Fruit fly (Drosophila melanogaster) whole organism, embryonic: Measurements from ENCODE around the gene CG45078.

Experiments used
- Aef1 ChIP-seq: fragments of 200-800 bp; sonication (Bioruptor generic); IDR thresholded peaks from 3 replicates; pipeline ENCODE4 v1.3.6; 2022; ENCODE audit warnings: missing biosample characterization, missing genetic modification characterization
- Atf3 ChIP-seq: fragments of 200-800 bp; sonication (Bioruptor generic); optimal IDR thresholded peaks from 3 replicates; lab custom pipeline; 2016; ENCODE audit warnings: missing biosample characterization, missing genetic modification characterization
- C15 ChIP-seq: fragments of 200-800 bp; sonication (Bioruptor generic); IDR thresholded peaks from 3 replicates; pipeline ENCODE4 v1.3.6; 2022; ENCODE audit warnings: missing biosample characterization, missing genetic modification characterization
- CG11456 ChIP-seq: fragments of 200-800 bp; sonication (Bioruptor generic); IDR thresholded peaks from 3 replicates; pipeline ENCODE4 v1.3.6; 2022; ENCODE audit warnings: missing biosample characterization, missing genetic modification characterization
- CG12299 ChIP-seq: fragments of 200-800 bp; sonication (Bioruptor generic); optimal IDR thresholded peaks from 2 replicates; lab custom pipeline; 2018; ENCODE audit warnings: missing biosample characterization, mild to moderate bottlenecking, missing genetic modification characterization
- CG12744 ChIP-seq: fragments of 200-800 bp; sonication (Bioruptor generic); optimal IDR thresholded peaks from 2 replicates; lab custom pipeline; 2016; ENCODE audit warnings: missing biosample characterization, missing genetic modification characterization
- CG13624 ChIP-seq: fragments of 200-800 bp; sonication (Bioruptor generic); optimal IDR thresholded peaks from 2 replicates; lab custom pipeline; 2016; ENCODE audit warnings: missing biosample characterization, missing genetic modification characterization
- CG15269 ChIP-seq: fragments of 200-800 bp; sonication (Bioruptor generic); optimal IDR thresholded peaks from 2 replicates; lab custom pipeline; 2018; ENCODE audit warnings: missing biosample characterization, mild to moderate bottlenecking, missing genetic modification characterization, moderate library complexity
- CG16779 ChIP-seq: fragments of 200-800 bp; sonication (Bioruptor generic); IDR thresholded peaks from 2 replicates; pipeline ENCODE4 v1.3.6; 2022; ENCODE audit warnings: missing biosample characterization, missing genetic modification characterization
- CG18011 ChIP-seq: fragments of 200-800 bp; sonication (Bioruptor generic); optimal IDR thresholded peaks from 2 replicates; lab custom pipeline; 2017; ENCODE audit warnings: missing biosample characterization, missing genetic modification characterization, mild to moderate bottlenecking, moderate library complexity, missing genotype
- CG30020 ChIP-seq: fragments of 200-800 bp; optimal IDR thresholded peaks from 2 replicates; lab custom pipeline; 2019; ENCODE audit warnings: missing biosample characterization, mild to moderate bottlenecking, missing genetic modification characterization, moderate library complexity
- CG32532 ChIP-seq: fragments of 200-800 bp; sonication (Bioruptor generic); IDR thresholded peaks from 2 replicates; pipeline ENCODE4 v1.3.6; 2022; ENCODE audit warnings: missing biosample characterization, missing genetic modification characterization
- CG34376 ChIP-seq: fragments of 200-800 bp; sonication (Bioruptor generic); optimal IDR thresholded peaks from 2 replicates; lab custom pipeline; 2018; ENCODE audit warnings: missing biosample characterization, mild to moderate bottlenecking, missing genetic modification characterization
- CG7963 ChIP-seq: fragments of 200-800 bp; sonication (Bioruptor generic); IDR thresholded peaks from 3 replicates; pipeline ENCODE4 v1.3.6; 2022; ENCODE audit warnings: missing biosample characterization, missing genetic modification characterization; ENCODE audit not compliant: partially characterized antibody
- CG9932 ChIP-seq: fragments of 200-800 bp; sonication (Bioruptor generic); IDR thresholded peaks from 2 replicates; pipeline ENCODE4 v1.3.6; 2022; ENCODE audit warnings: missing biosample characterization, missing genetic modification characterization
- CrebB ChIP-seq: fragments of 200-800 bp; sonication (Bioruptor generic); optimal IDR thresholded peaks from 3 replicates; lab custom pipeline; 2018; ENCODE audit warnings: missing biosample characterization, mild to moderate bottlenecking, missing genetic modification characterization
- D ChIP-seq, 2 experiments: fragments of 200-800 bp in 1 of 2; fragments of >200 bp in 1 of 2; sonication (Bioruptor generic) in 1 of 2; optimal IDR thresholded peaks; 2 replicates in 1 of 2; 3 replicates in 1 of 2; lab custom pipeline; 2017; ENCODE audit warnings: mild to moderate bottlenecking in 1 of 2, missing biosample characterization in 1 of 2, missing genetic modification characterization in 1 of 2, missing genetic modification reagents in 1 of 2
- Ets65A ChIP-seq: fragments of 200-800 bp; sonication (Bioruptor generic); peaks from one replicate; lab custom pipeline; 2016; ENCODE audit warnings: missing biosample characterization, missing genetic modification characterization
- Fer3 ChIP-seq: fragments of 200-800 bp; sonication (Bioruptor generic); optimal IDR thresholded peaks from 2 replicates; lab custom pipeline; 2018; ENCODE audit warnings: missing biosample characterization, mild to moderate bottlenecking, missing genetic modification characterization, moderate library complexity
- GATAe ChIP-seq: fragments of 200-800 bp; sonication (Bioruptor generic); conservative IDR thresholded peaks from 2 replicates; pipeline ENCODE4 v1.3.6; 2022; ENCODE audit warnings: missing biosample characterization, missing genetic modification characterization
- H2.0 ChIP-seq: fragments of 200-800 bp; sonication (Bioruptor generic); IDR thresholded peaks from 2 replicates; pipeline ENCODE4 v1.3.6; 2022; ENCODE audit warnings: missing biosample characterization, missing genetic modification characterization
- HLH54F ChIP-seq: fragments of 200-800 bp; sonication (Bioruptor generic); optimal IDR thresholded peaks from 3 replicates; lab custom pipeline; 2016; ENCODE audit warnings: missing biosample characterization, missing genetic modification characterization
- Med ChIP-seq: fragments of 200-800 bp; sonication (Bioruptor generic); peaks from one replicate; lab custom pipeline; 2016; ENCODE audit warnings: missing biosample characterization, missing genetic modification characterization, mild to moderate bottlenecking, inconsistent platforms, moderate library complexity
- Ptx1 ChIP-seq: fragments of 200-800 bp; sonication (Bioruptor generic); IDR thresholded peaks from 2 replicates; pipeline ENCODE4 v1.3.6; 2022; ENCODE audit warnings: missing biosample characterization, missing genetic modification characterization
- Rfx ChIP-seq: fragments of 200-800 bp; sonication (Bioruptor generic); IDR thresholded peaks from 2 replicates; pipeline ENCODE4 v1.3.6; 2022; ENCODE audit warnings: missing biosample characterization, missing genetic modification characterization
- Tbp ChIP-seq: fragments of >200 bp; optimal IDR thresholded peaks from 2 replicates; lab custom pipeline; 2018; ENCODE audit warnings: missing biosample characterization, missing genetic modification characterization
- Xrp1 ChIP-seq: fragments of 200-800 bp; sonication (Bioruptor generic); IDR thresholded peaks from 2 replicates; pipeline ENCODE4 v1.3.6; 2022; ENCODE audit warnings: missing biosample characterization, missing genetic modification characterization
- al ChIP-seq: fragments of 200-800 bp; sonication (Bioruptor generic); IDR thresholded peaks from 2 replicates; pipeline ENCODE4 v1.3.6; 2022; ENCODE audit warnings: missing biosample characterization, missing genetic modification characterization
- chn ChIP-seq: fragments of 200-800 bp; sonication (Bioruptor generic); optimal IDR thresholded peaks from 2 replicates; lab custom pipeline; 2016; ENCODE audit warnings: missing biosample characterization, missing genetic modification characterization
- dimm ChIP-seq: fragments of 200-800 bp; sonication (Bioruptor generic); IDR thresholded peaks from 2 replicates; pipeline ENCODE4 v1.3.6; 2022; ENCODE audit warnings: missing biosample characterization, missing genetic modification characterization
- dm ChIP-seq: fragments of 200-800 bp; sonication (Bioruptor generic); optimal IDR thresholded peaks from 3 replicates; lab custom pipeline; 2016; ENCODE audit warnings: missing biosample characterization, missing genetic modification characterization
- grau ChIP-seq: fragments of 200-800 bp; optimal IDR thresholded peaks from 3 replicates; lab custom pipeline; 2019; ENCODE audit warnings: missing biosample characterization, mild to moderate bottlenecking, missing genetic modification characterization, moderate library complexity
- gro ChIP-seq: fragments of 200-800 bp; sonication (Bioruptor generic); optimal IDR thresholded peaks from 2 replicates; lab custom pipeline; 2016; ENCODE audit warnings: missing biosample characterization, missing genetic modification characterization
- gsb-n ChIP-seq: fragments of 200-800 bp; sonication (Bioruptor generic); optimal IDR thresholded peaks from 3 replicates; lab custom pipeline; 2018; ENCODE audit warnings: missing biosample characterization, mild to moderate bottlenecking, missing genetic modification characterization
- lilli ChIP-seq: fragments of 200-800 bp; sonication (Bioruptor generic); optimal IDR thresholded peaks from 3 replicates; lab custom pipeline; 2016; ENCODE audit warnings: missing biosample characterization, missing genetic modification characterization
- pan ChIP-seq, 4 experiments: fragments of >200 bp in 3 of 4; fragments of 200-800 bp in 1 of 4; sonication (Bioruptor generic) in 1 of 4; optimal IDR thresholded peaks in 3 of 4; IDR thresholded peaks in 1 of 4; 2 replicates each; pipeline versions ENCODE4 v1.3.6 to Lab custom; 2017 to 2022; ENCODE audit warnings: missing biosample characterization in 2 of 4, missing genetic modification characterization in 2 of 4, mixed read lengths in 1 of 4
- pho ChIP-seq: fragments of 200-800 bp; sonication (Bioruptor generic); optimal IDR thresholded peaks from 2 replicates; lab custom pipeline; 2016; ENCODE audit warnings: missing biosample characterization, missing genetic modification characterization
- row ChIP-seq: fragments of 200-800 bp; sonication (Bioruptor generic); IDR thresholded peaks from 3 replicates; pipeline ENCODE4 v1.3.6; 2022; ENCODE audit warnings: missing biosample characterization, missing genetic modification characterization
- sc ChIP-seq, 3 experiments: fragments of >200 bp in 2 of 3; fragments of 200-800 bp in 1 of 3; sonication (Bioruptor generic) in 1 of 3; optimal IDR thresholded peaks; 2 replicates in 2 of 3; 3 replicates in 1 of 3; lab custom pipeline; 2017; ENCODE audit warnings: mild to moderate bottlenecking in 1 of 3, missing biosample characterization in 1 of 3, missing genetic modification characterization in 1 of 3, missing genetic modification reagents in 1 of 3
- scrt ChIP-seq: fragments of 200-800 bp; sonication (Bioruptor generic); optimal IDR thresholded peaks from 2 replicates; lab custom pipeline; 2018; ENCODE audit warnings: missing biosample characterization, mild to moderate bottlenecking, missing genetic modification characterization, moderate library complexity
- sima ChIP-seq: fragments of 200-800 bp; sonication (Bioruptor generic); optimal IDR thresholded peaks from 2 replicates; lab custom pipeline; 2016; ENCODE audit warnings: missing biosample characterization, missing genetic modification characterization
- slbo ChIP-seq: fragments of 200-800 bp; sonication (Bioruptor generic); IDR thresholded peaks from 2 replicates; pipeline ENCODE4 v1.3.6; 2022; ENCODE audit warnings: missing biosample characterization, missing genetic modification characterization
- tgo ChIP-seq: fragments of 200-800 bp; sonication (Bioruptor generic); IDR thresholded peaks from 3 replicates; pipeline ENCODE4 v1.3.6; 2022; ENCODE audit warnings: missing biosample characterization, missing genetic modification characterization

Gene CG45078

DNA sequence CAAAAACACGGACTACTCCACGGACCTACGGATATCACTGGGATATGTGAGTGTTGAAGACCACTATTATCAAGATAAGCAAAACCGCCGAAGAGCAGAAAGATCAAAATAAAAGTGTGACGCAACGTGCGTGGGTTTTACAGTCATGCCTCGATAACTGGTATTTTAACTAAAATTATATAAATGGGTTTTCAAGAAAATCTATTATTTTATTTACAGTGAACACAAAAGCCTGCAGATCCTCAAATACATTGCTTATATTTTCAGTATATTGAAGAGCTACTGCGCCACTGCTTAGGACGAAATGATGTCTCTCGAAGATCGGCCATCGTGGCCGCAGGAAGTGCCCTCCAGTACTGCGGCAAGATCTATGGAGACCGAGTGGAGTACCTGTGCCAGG, 15.2 kb downstream of the CG45078 start (continued):
- TF ChIP-seq C15 (GFP tag; lab: Robert Waterston, UW), result 0 out of 3 replicates have a peak, but pooled peaks have one; percentile 12
- TF ChIP-seq al (GFP tag; lab: Robert Waterston, UW), result peak; percentile 23; the same call in 1 of the 2 replicates
- TF ChIP-seq CG30020 (tag; lab: Kevin White, UChicago), result no peak
- TF ChIP-seq dimm (GFP tag; lab: Robert Waterston, UW), result no peak
- no peak for TF ChIP-seq D (optimal IDR thresholded peaks at IDR 0.05; lab: Kevin White, UChicago)
- peak; percentile 16 for TF ChIP-seq D (GFP tag; optimal IDR thresholded peaks at IDR 0.05; lab: Kevin White, UChicago)
- no peak for TF ChIP-seq CG7963 (GFP tag; lab: Robert Waterston, UW)
- TF ChIP-seq GATAe (GFP tag; lab: Robert Waterston, UW), result no peak
- TF ChIP-seq pho, result no peak
- TF ChIP-seq sc (optimal IDR thresholded peaks at IDR 0.05; lab: Kevin White, UChicago), result no peak
- TF ChIP-seq sc (GFP tag; optimal IDR thresholded peaks at IDR 0.05; lab: Kevin White, UChicago), result no peak
- no peak for TF ChIP-seq chn (GFP tag; lab: Kevin White, UChicago)
- TF ChIP-seq CG34376 (GFP tag; lab: Kevin White, UChicago), result no peak
- TF ChIP-seq CG12744 (GFP tag; lab: Kevin White, UChicago), result no peak
- TF ChIP-seq CG32532 (GFP tag; lab: Robert Waterston, UW), result peak; percentile 60
- no peak for TF ChIP-seq CG12299 (tag; lab: Kevin White, UChicago)
- TF ChIP-seq row (GFP tag; lab: Robert Waterston, UW), result peak; percentile 46
- peak; percentile 57 for TF ChIP-seq slbo
- TF ChIP-seq pan (optimal IDR thresholded peaks at IDR 0.05; lab: Kevin White, UChicago), result no peak
- peak in 1 of 2 experiments; percentile 29 for TF ChIP-seq pan (GFP tag; optimal IDR thresholded peaks at IDR 0.05 in 1 of 2, IDR thresholded peaks at IDR 0.05 in 1 of 2)
- peak; percentile 68 for TF ChIP-seq grau (tag; lab: Kevin White, UChicago)
- no peak for TF ChIP-seq gsb-n
- TF ChIP-seq Ets65A, result peak; percentile 50
- no peak for TF ChIP-seq CrebB
- TF ChIP-seq H2.0 (GFP tag; lab: Robert Waterston, UW), result 0 out of 2 replicates have a peak, but pooled peaks have one; percentile 15
- TF ChIP-seq CG11456 (GFP tag; lab: Robert Waterston, UW), result 0 out of 3 replicates have a peak, but pooled peaks have one; percentile 13
- no peak for TF ChIP-seq HLH54F
- no peak for TF ChIP-seq Fer3 (tag; lab: Kevin White, UChicago)
- no peak for TF ChIP-seq CG18011 (GFP tag; lab: Kevin White, UChicago)
- TF ChIP-seq scrt (GFP tag; lab: Kevin White, UChicago), result no peak
- TF ChIP-seq CG16779, result 0 out of 2 replicates have a peak, but pooled peaks have one; percentile 3
- TF ChIP-seq lilli (GFP tag; lab: Kevin White, UChicago), result peak; percentile 33
- TF ChIP-seq CG13624, result peak; percentile 35
- peak; percentile 18 for TF ChIP-seq gro (GFP tag; lab: Kevin White, UChicago)
- TF ChIP-seq Xrp1 (GFP tag; lab: Robert Waterston, UW), result peak; percentile 8; the same call in 1 of the 2 replicates
- peak; percentile 21; the same call in 1 of the 3 replicates for TF ChIP-seq tgo
- no peak for TF ChIP-seq sima (GFP tag; lab: Kevin White, UChicago)
- no peak for TF ChIP-seq Atf3 (GFP tag; lab: Kevin White, UChicago)
- TF ChIP-seq dm (GFP tag; lab: Kevin White, UChicago), result no peak
- peak; percentile 53 for TF ChIP-seq Rfx
- no peak for TF ChIP-seq Tbp (GFP tag; lab: Kevin White, UChicago)
- peak; percentile 21; the same call in 1 of the 2 replicates for TF ChIP-seq CG9932 (GFP tag; lab: Robert Waterston, UW)
- no peak for TF ChIP-seq CG15269 (tag; lab: Kevin White, UChicago)
- TF ChIP-seq Ptx1 (GFP tag; lab: Robert Waterston, UW), result 0 out of 2 replicates have a peak, but pooled peaks have one; percentile 28
- peak; percentile 19; the same call in 1 of the 3 replicates for TF ChIP-seq Aef1
- TF ChIP-seq Med (GFP tag; lab: Kevin White, UChicago), result peak; percentile 85
